Fruit fly (Drosophila melanogaster) whole organism, prepupa: ENCODE results near the gene CG15201.

Source experiments
- CG10669 ChIP-seq: fragments of 200-800 bp; sonication (Bioruptor generic); optimal IDR thresholded peaks from 3 replicates; lab custom pipeline; 2018; ENCODE audit warnings: missing biosample characterization, mild to moderate bottlenecking, missing genetic modification characterization, moderate library complexity
- CG15336 ChIP-seq: fragments of 200-800 bp; sonication (Bioruptor generic); IDR thresholded peaks from 2 replicates; pipeline ENCODE4 v1.3.6; 2022; ENCODE audit warnings: missing biosample characterization, missing genetic modification characterization
- CG6163 ChIP-seq: fragments of 200-800 bp; sonication (Bioruptor generic); IDR thresholded peaks from 3 replicates; pipeline ENCODE4 v1.3.6; 2022; ENCODE audit warnings: missing biosample characterization, missing genetic modification characterization
- CG6792 ChIP-seq: fragments of 200-800 bp; sonication (Bioruptor generic); optimal IDR thresholded peaks from 3 replicates; lab custom pipeline; 2016; ENCODE audit warnings: missing biosample characterization, missing genetic modification characterization
- CG8119 ChIP-seq: fragments of 200-800 bp; sonication (Bioruptor generic); IDR thresholded peaks from 3 replicates; pipeline ENCODE4 v1.3.6; 2022; ENCODE audit warnings: missing biosample characterization, missing genetic modification characterization
- Eip93F ChIP-seq: fragments of 200-800 bp; sonication (Bioruptor generic); optimal IDR thresholded peaks from 2 replicates; lab custom pipeline; 2016; ENCODE audit warnings: missing biosample characterization, mild to moderate bottlenecking, missing genetic modification characterization
- Ets96B ChIP-seq: fragments of 200-800 bp; optimal IDR thresholded peaks from 2 replicates; lab custom pipeline; 2019; ENCODE audit warnings: missing biosample characterization, mild to moderate bottlenecking, missing genetic modification characterization, moderate library complexity
- Lpt ChIP-seq: fragments of 200-800 bp; sonication (Bioruptor generic); optimal IDR thresholded peaks from 3 replicates; lab custom pipeline; 2016; ENCODE audit warnings: missing biosample characterization, missing genetic modification characterization
- pdm3 ChIP-seq: fragments of 200-800 bp; sonication (Bioruptor generic); optimal IDR thresholded peaks from 3 replicates; lab custom pipeline; 2016; ENCODE audit warnings: missing biosample characterization, missing genetic modification characterization

DNA sequence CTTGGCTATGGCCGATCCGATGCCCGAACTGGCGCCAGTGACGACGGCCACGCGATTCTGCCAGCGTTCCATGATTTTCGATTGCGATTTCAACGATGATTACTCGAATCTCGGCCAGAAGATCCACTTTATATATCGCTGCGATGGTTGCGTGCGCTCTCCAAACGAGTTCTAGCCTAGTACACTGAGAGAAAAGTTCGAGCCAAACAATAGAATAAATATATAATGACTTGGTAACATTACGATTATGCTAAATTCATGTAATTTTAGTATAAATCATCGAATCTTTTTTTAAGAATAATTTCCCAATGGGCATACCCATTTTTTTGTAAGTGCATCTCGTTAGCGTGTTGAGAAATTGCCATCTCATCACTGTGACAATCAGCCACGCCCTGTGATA is 25.0 kb downstream of the CG15201 start, which contains the start of gene Antdh:
- no peak for TF ChIP-seq pdm3 (GFP tag; lab: Kevin White, UChicago)
- TF ChIP-seq CG8119 (GFP tag; lab: Robert Waterston, UW) = no peak
- TF ChIP-seq Eip93F (GFP tag; lab: Kevin White, UChicago) = no peak
- no peak for TF ChIP-seq Ets96B
- no peak for TF ChIP-seq CG6792
- TF ChIP-seq Lpt (GFP tag; lab: Kevin White, UChicago) = no peak
- TF ChIP-seq CG15336 = no peak
- no peak for TF ChIP-seq CG10669
- no peak for TF ChIP-seq CG6163
